Worm (Caenorhabditis elegans) whole organism, L1 larva: ENCODE results near the gene F57B7.2.

ENCODE experiments used
- ceh-82 ChIP-seq, 3 experiments: fragments of 150-350 bp in 1 of 3; sonication (generic microtip) in 2 of 3; optimal IDR thresholded peaks; 2 replicates each; lab custom pipeline; 2014 to 2017; ENCODE audit warnings: missing biosample characterization in 3 of 3, missing genetic modification characterization in 3 of 3
- ces-1 ChIP-seq: fragments of 150-350 bp; optimal IDR thresholded peaks from 2 replicates; lab custom pipeline; 2014; ENCODE audit warnings: missing biosample characterization, missing genetic modification reagents, missing genetic modification characterization
- irx-1 ChIP-seq: sonication (generic microtip); optimal IDR thresholded peaks from 2 replicates; lab custom pipeline; 2016; ENCODE audit warnings: missing genetic modification characterization, missing compliant biosample characterization
- pag-3 ChIP-seq: sonication (generic microtip); optimal IDR thresholded peaks from 2 replicates; lab custom pipeline; 2017; ENCODE audit warnings: missing genetic modification characterization, mild to moderate bottlenecking, missing compliant biosample characterization, antibody characterized with exemption, borderline replicate concordance; ENCODE audit not compliant: insufficient read depth
- sup-37 ChIP-seq: fragments of 200-800 bp; sonication (Bioruptor generic); optimal IDR thresholded peaks from 2 replicates; lab custom pipeline; 2018; ENCODE audit warnings: mild to moderate bottlenecking, missing genetic modification characterization, missing compliant biosample characterization
- ztf-11 ChIP-seq, 2 experiments: sonication (generic microtip); optimal IDR thresholded peaks; 2 replicates each; lab custom pipeline; 2016 to 2017; ENCODE audit warnings: missing genetic modification characterization in 2 of 2, missing biosample characterization in 1 of 2, missing compliant biosample characterization in 1 of 2

ce11 chrV:11454917-11455316 lies 11.5 kb upstream of the F57B7.2 start:
- TF ChIP-seq sup-37 (GFP tag; lab: Kevin White, UChicago) = no peak
- TF ChIP-seq ztf-11 (tag; optimal IDR thresholded peaks at IDR 0.05; lab: Kevin White, UChicago) = no peak
- no peak for TF ChIP-seq ceh-82 (tag; optimal IDR thresholded peaks at IDR 0.05; lab: Kevin White, UChicago)
- TF ChIP-seq pag-3 (tag; lab: Kevin White, UChicago) = no peak
- no peak for TF ChIP-seq ces-1
- no peak for TF ChIP-seq irx-1
